Fruit fly (Drosophila melanogaster) whole organism, embryonic: ENCODE measurements around the gene CG7714.
A peak's percentile ranks its signal among the peaks of the same experiment; 100 is the strongest.

ENCODE experiments used
- Atf6 ChIP-seq: fragments of 200-800 bp; sonication (Bioruptor generic); IDR thresholded peaks from 2 replicates; pipeline ENCODE4 v1.3.6; 2022; ENCODE audit warnings: missing biosample characterization, missing genetic modification characterization
- B-H2 ChIP-seq: fragments of 200-800 bp; sonication (Bioruptor generic); optimal IDR thresholded peaks from 2 replicates; lab custom pipeline; 2018; ENCODE audit warnings: missing biosample characterization, mild to moderate bottlenecking, missing genetic modification characterization
- CG10147 ChIP-seq: fragments of 200-800 bp; sonication (Bioruptor generic); optimal IDR thresholded peaks from 2 replicates; lab custom pipeline; 2019; ENCODE audit warnings: missing biosample characterization, mild to moderate bottlenecking, missing genetic modification characterization, moderate library complexity
- CG11085 ChIP-seq: fragments of 200-800 bp; sonication (Bioruptor generic); IDR thresholded peaks from 2 replicates; pipeline ENCODE4 v1.3.6; 2022; ENCODE audit warnings: missing biosample characterization, missing genetic modification characterization
- CG11456 ChIP-seq: fragments of 200-800 bp; sonication (Bioruptor generic); IDR thresholded peaks from 3 replicates; pipeline ENCODE4 v1.3.6; 2022; ENCODE audit warnings: missing biosample characterization, missing genetic modification characterization
- CG17612 ChIP-seq: fragments of 200-800 bp; sonication (Bioruptor generic); IDR thresholded peaks from 2 replicates; pipeline ENCODE4 v1.3.6; 2022; ENCODE audit warnings: missing biosample characterization, missing genetic modification characterization
- CG17829 ChIP-seq: fragments of 200-800 bp; optimal IDR thresholded peaks from 2 replicates; lab custom pipeline; 2019; ENCODE audit warnings: missing biosample characterization, mild to moderate bottlenecking, missing genetic modification characterization, moderate library complexity
- CG17912 ChIP-seq: fragments of 200-800 bp; sonication (Bioruptor generic); optimal IDR thresholded peaks from 2 replicates; lab custom pipeline; 2018; ENCODE audit warnings: missing biosample characterization, mild to moderate bottlenecking, missing genetic modification characterization
- CG1792 ChIP-seq: fragments of 200-800 bp; sonication (Bioruptor generic); optimal IDR thresholded peaks from 2 replicates; lab custom pipeline; 2016; ENCODE audit warnings: missing biosample characterization, missing genetic modification characterization
- CG1832 ChIP-seq: fragments of 200-800 bp; sonication (Bioruptor generic); optimal IDR thresholded peaks from 2 replicates; lab custom pipeline; 2017; ENCODE audit warnings: missing biosample characterization, mild to moderate bottlenecking, missing genetic modification characterization, inconsistent platforms
- CG3847 ChIP-seq: fragments of 200-800 bp; sonication (Bioruptor generic); IDR thresholded peaks from 2 replicates; pipeline ENCODE4 v1.3.6; 2022; ENCODE audit warnings: missing biosample characterization, missing genetic modification characterization
- CG4328 ChIP-seq: fragments of 200-800 bp; sonication (Bioruptor generic); optimal IDR thresholded peaks from 3 replicates; lab custom pipeline; 2017; ENCODE audit warnings: missing biosample characterization, missing genetic modification reagents, missing genetic modification characterization
- CG4404 ChIP-seq: fragments of 200-800 bp; sonication (Bioruptor generic); IDR thresholded peaks from 2 replicates; pipeline ENCODE4 v1.3.6; 2022; ENCODE audit warnings: missing biosample characterization, missing genetic modification characterization
- CG7556 ChIP-seq: fragments of 200-800 bp; sonication (Bioruptor generic); optimal IDR thresholded peaks from 2 replicates; lab custom pipeline; 2017; ENCODE audit warnings: missing biosample characterization, mild to moderate bottlenecking, missing genetic modification characterization
- CG9609 ChIP-seq: fragments of 200-800 bp; sonication (Bioruptor generic); optimal IDR thresholded peaks from 3 replicates; lab custom pipeline; 2016; ENCODE audit warnings: missing biosample characterization, missing genetic modification characterization
- Fer3 ChIP-seq: fragments of 200-800 bp; sonication (Bioruptor generic); optimal IDR thresholded peaks from 2 replicates; lab custom pipeline; 2018; ENCODE audit warnings: missing biosample characterization, mild to moderate bottlenecking, missing genetic modification characterization, moderate library complexity
- Hand ChIP-seq: fragments of 200-800 bp; sonication (Bioruptor generic); optimal IDR thresholded peaks from 2 replicates; lab custom pipeline; 2017; ENCODE audit warnings: mild to moderate bottlenecking, missing biosample characterization, missing genetic modification reagents, missing genetic modification characterization
- Hr3 ChIP-seq: fragments of 200-800 bp; sonication (Bioruptor generic); optimal IDR thresholded peaks from 3 replicates; lab custom pipeline; 2016; ENCODE audit warnings: missing biosample characterization, missing genetic modification characterization
- Jarid2 ChIP-seq: fragments of 200-800 bp; sonication (Bioruptor generic); optimal IDR thresholded peaks from 3 replicates; lab custom pipeline; 2017; ENCODE audit warnings: mild to moderate bottlenecking, missing biosample characterization, missing genetic modification reagents, missing genetic modification characterization
- Mrtf ChIP-seq: fragments of 200-800 bp; sonication (Bioruptor generic); IDR thresholded peaks from 3 replicates; pipeline ENCODE4 v1.3.6; 2022; ENCODE audit warnings: missing biosample characterization, missing genetic modification characterization
- Myb ChIP-seq: fragments of 200-800 bp; sonication (Bioruptor generic); optimal IDR thresholded peaks from 2 replicates; lab custom pipeline; 2016; ENCODE audit warnings: missing biosample characterization, missing genetic modification characterization
- NC2β ChIP-seq: fragments of 200-800 bp; sonication (Bioruptor generic); optimal IDR thresholded peaks from 2 replicates; lab custom pipeline; 2016; ENCODE audit warnings: missing biosample characterization, missing genetic modification characterization
- Pdp1 ChIP-seq, 2 experiments: fragments of 200-800 bp; sonication (Bioruptor generic); optimal IDR thresholded peaks; 3 replicates each; lab custom pipeline; 2016; ENCODE audit warnings: missing biosample characterization in 2 of 2, missing genetic modification characterization in 2 of 2, mild to moderate bottlenecking in 1 of 2, moderate library complexity in 1 of 2
- Ravus ChIP-seq: fragments of 200-800 bp; sonication (Bioruptor generic); IDR thresholded peaks from 2 replicates; pipeline ENCODE4 v1.3.6; 2022; ENCODE audit warnings: missing biosample characterization, missing genetic modification characterization
- Sry-β ChIP-seq: fragments of 200-800 bp; sonication (Bioruptor generic); optimal IDR thresholded peaks from 2 replicates; lab custom pipeline; 2018; ENCODE audit warnings: missing biosample characterization, mild to moderate bottlenecking, missing genetic modification characterization, moderate library complexity
- ab ChIP-seq: fragments of 200-800 bp; sonication (Bioruptor generic); optimal IDR thresholded peaks from 2 replicates; lab custom pipeline; 2016; ENCODE audit warnings: missing biosample characterization, missing genetic modification characterization
- crc ChIP-seq: fragments of 200-800 bp; sonication (Bioruptor generic); optimal IDR thresholded peaks from 2 replicates; lab custom pipeline; 2016; ENCODE audit warnings: missing biosample characterization, missing genetic modification characterization
- crol ChIP-seq: fragments of 200-800 bp; sonication (Bioruptor generic); IDR thresholded peaks from 2 replicates; pipeline ENCODE4 v1.3.6; 2022; ENCODE audit warnings: missing biosample characterization, missing genetic modification characterization
- dmrt11E ChIP-seq: fragments of 200-800 bp; sonication (Bioruptor generic); optimal IDR thresholded peaks from 3 replicates; lab custom pipeline; 2018; ENCODE audit warnings: missing biosample characterization, mild to moderate bottlenecking, missing genetic modification characterization, moderate library complexity
- exex ChIP-seq: fragments of 200-800 bp; sonication (Bioruptor generic); optimal IDR thresholded peaks from 4 replicates; lab custom pipeline; 2018; ENCODE audit warnings: missing biosample characterization, mild to moderate bottlenecking, missing genetic modification characterization, moderate library complexity
- gfzf ChIP-seq: fragments of 200-800 bp; sonication (Bioruptor generic); optimal IDR thresholded peaks from 2 replicates; lab custom pipeline; 2016; ENCODE audit warnings: missing biosample characterization, mild to moderate bottlenecking, missing genetic modification characterization, moderate library complexity
- gt ChIP-seq: fragments of 200-800 bp; sonication (Bioruptor generic); IDR thresholded peaks from 2 replicates; pipeline ENCODE4 v1.3.6; 2022; ENCODE audit warnings: missing biosample characterization, missing genetic modification characterization
- nau ChIP-seq: fragments of 200-800 bp; sonication (Bioruptor generic); optimal IDR thresholded peaks from 3 replicates; lab custom pipeline; 2017; ENCODE audit warnings: missing biosample characterization, mild to moderate bottlenecking, missing genetic modification characterization, missing genetic modification reagents
- nom ChIP-seq: fragments of 200-800 bp; sonication (Bioruptor generic); optimal IDR thresholded peaks from 2 replicates; lab custom pipeline; 2017; ENCODE audit warnings: missing biosample characterization, missing genetic modification characterization, mild to moderate bottlenecking, moderate library complexity, missing genetic modification reagents
- onecut ChIP-seq: fragments of 200-800 bp; sonication (Bioruptor generic); IDR thresholded peaks from 2 replicates; pipeline ENCODE4 v1.3.6; 2022; ENCODE audit warnings: missing biosample characterization, missing genetic modification characterization
- pfk ChIP-seq: fragments of 200-800 bp; sonication (Bioruptor generic); optimal IDR thresholded peaks from 2 replicates; lab custom pipeline; 2018; ENCODE audit warnings: missing biosample characterization, mild to moderate bottlenecking, missing genetic modification characterization, moderate library complexity
- ranshi ChIP-seq: fragments of 200-800 bp; sonication (Bioruptor generic); IDR thresholded peaks from 2 replicates; pipeline ENCODE4 v1.3.6; 2022; ENCODE audit warnings: missing biosample characterization, missing genetic modification characterization
- rib ChIP-seq: fragments of 200-800 bp; sonication (Bioruptor generic); IDR thresholded peaks from 2 replicates; pipeline ENCODE4 v1.3.6; 2022; ENCODE audit warnings: missing biosample characterization, missing genetic modification characterization
- ro ChIP-seq: fragments of 200-800 bp; sonication (Bioruptor generic); IDR thresholded peaks from 2 replicates; pipeline ENCODE4 v1.3.6; 2022; ENCODE audit warnings: missing biosample characterization, missing genetic modification characterization
- row ChIP-seq: fragments of 200-800 bp; sonication (Bioruptor generic); IDR thresholded peaks from 3 replicates; pipeline ENCODE4 v1.3.6; 2022; ENCODE audit warnings: missing biosample characterization, missing genetic modification characterization
- run ChIP-seq: fragments of 200-800 bp; sonication (Bioruptor generic); optimal IDR thresholded peaks from 3 replicates; lab custom pipeline; 2018; ENCODE audit warnings: missing biosample characterization, mild to moderate bottlenecking, missing genetic modification characterization
- sima ChIP-seq: fragments of 200-800 bp; sonication (Bioruptor generic); optimal IDR thresholded peaks from 2 replicates; lab custom pipeline; 2016; ENCODE audit warnings: missing biosample characterization, missing genetic modification characterization
- sr ChIP-seq: fragments of 200-800 bp; sonication (Bioruptor generic); IDR thresholded peaks from 3 replicates; pipeline ENCODE4 v1.3.6; 2022; ENCODE audit warnings: missing biosample characterization, missing genetic modification characterization
- stc ChIP-seq: fragments of 200-800 bp; sonication (Bioruptor generic); IDR thresholded peaks from 2 replicates; pipeline ENCODE4 v1.3.6; 2022; ENCODE audit warnings: missing biosample characterization, missing genetic modification characterization
- stwl ChIP-seq: fragments of 200-800 bp; sonication (Bioruptor generic); optimal IDR thresholded peaks from 3 replicates; lab custom pipeline; 2018; ENCODE audit warnings: missing biosample characterization, mild to moderate bottlenecking, missing genetic modification characterization, moderate library complexity
- tap ChIP-seq: fragments of 200-800 bp; optimal IDR thresholded peaks from 3 replicates; lab custom pipeline; 2019; ENCODE audit warnings: missing biosample characterization, mild to moderate bottlenecking, missing genetic modification characterization, moderate library complexity
- tx ChIP-seq: fragments of 200-800 bp; sonication (Bioruptor generic); optimal IDR thresholded peaks from 2 replicates; lab custom pipeline; 2016; ENCODE audit warnings: missing biosample characterization, missing genetic modification characterization
- unc-4 ChIP-seq: fragments of 200-800 bp; sonication (Bioruptor generic); IDR thresholded peaks from 2 replicates; pipeline ENCODE4 v1.3.6; 2022; ENCODE audit warnings: missing biosample characterization, missing genetic modification characterization; ENCODE audit not compliant: partially characterized antibody
- vfl ChIP-seq: fragments of 200-800 bp; sonication (Bioruptor generic); optimal IDR thresholded peaks from 2 replicates; lab custom pipeline; 2016; ENCODE audit warnings: missing biosample characterization, missing genetic modification characterization

Gene CG7714

DNA sequence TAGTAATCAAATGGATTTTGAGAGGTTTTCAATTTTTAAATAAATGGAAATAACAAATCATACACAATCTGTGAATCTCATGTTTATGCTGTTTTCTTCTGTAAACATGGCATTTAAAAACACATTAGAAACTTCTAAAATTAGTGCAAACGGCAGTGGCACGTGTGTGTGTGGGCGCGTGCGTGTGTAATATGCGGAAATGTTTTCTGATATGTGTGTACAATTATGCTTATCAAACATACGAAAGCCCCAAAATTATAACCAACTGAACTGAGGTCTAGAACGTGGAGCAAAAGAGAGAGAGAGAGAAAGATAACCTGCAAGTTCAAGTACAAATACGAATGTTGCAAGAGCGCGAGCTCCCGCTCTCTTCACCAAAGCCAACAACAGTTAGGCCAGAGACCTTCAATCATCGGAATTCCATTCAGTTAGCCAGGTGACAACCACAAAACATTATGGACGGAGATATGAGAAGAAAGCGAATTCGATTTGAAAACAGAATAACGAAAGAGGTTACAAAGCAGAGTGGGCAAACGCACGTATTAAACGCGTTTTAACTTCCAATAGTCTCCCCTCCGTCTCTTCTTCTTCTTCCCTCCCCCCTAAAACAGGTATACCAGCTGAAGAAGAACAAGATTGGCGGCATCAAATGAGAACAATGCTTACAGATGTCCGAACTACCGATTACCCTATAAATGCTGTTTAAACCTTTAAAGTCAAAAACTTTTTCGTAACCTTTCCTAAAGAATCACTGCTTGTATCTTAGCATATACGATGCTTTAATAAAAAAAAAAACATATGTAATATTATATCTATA lies 15.0 kb upstream of the CG7714 start (continued):
- TF ChIP-seq Pdp1 (GFP tag; optimal IDR thresholded peaks at IDR 0.05; lab: Kevin White, UChicago) (peak; percentile 64 to 89), gfzf (GFP tag; lab: Kevin White, UChicago) (no peak), CG1832 (GFP tag; lab: Kevin White, UChicago) (no peak), CG1792 (GFP tag; lab: Kevin White, UChicago) (peak; percentile 84), onecut (GFP tag; lab: Robert Waterston, UW) (peak; percentile 91), CG17912 (peak; percentile 66), run (tag; lab: Kevin White, UChicago) (peak; percentile 80), ro (GFP tag; lab: Robert Waterston, UW) (peak; percentile 91), ab (GFP tag; lab: Kevin White, UChicago) (peak; percentile 25), Myb (GFP tag; lab: Kevin White, UChicago) (peak; percentile 44), sr (GFP tag; lab: Robert Waterston, UW) (peak; percentile 82), Jarid2 (GFP tag; lab: Kevin White, UChicago) (peak; percentile 83), nau (GFP tag; lab: Kevin White, UChicago) (peak; percentile 94), gt (GFP tag; lab: Robert Waterston, UW) (peak; percentile 85), CG17829 (peak; percentile 96), sima (GFP tag; lab: Kevin White, UChicago) (no peak), tx (GFP tag; lab: Kevin White, UChicago) (peak; percentile 79), ranshi (peak; percentile 97), CG10147 (GFP tag; lab: Kevin White, UChicago) (peak; percentile 96), B-H2 (GFP tag; lab: Kevin White, UChicago) (peak; percentile 75), Hand (GFP tag; lab: Kevin White, UChicago) (peak; percentile 90), dmrt11E (peak; percentile 88), Ravus (GFP tag; lab: Robert Waterston, UW) (peak; percentile 87), stwl (tag; lab: Kevin White, UChicago) (peak; percentile 37), pfk (peak; percentile 15), tap (tag; lab: Kevin White, UChicago) (peak; percentile 96), crol (GFP tag; lab: Robert Waterston, UW) (peak; percentile 87), NC2β (GFP tag; lab: Kevin White, UChicago) (peak; percentile 77), nom (GFP tag; lab: Kevin White, UChicago) (peak; percentile 72), CG4404 (peak; percentile 86), Fer3 (tag; lab: Kevin White, UChicago) (peak; percentile 98), CG11085 (GFP tag; lab: Robert Waterston, UW) (peak; percentile 94), row (GFP tag; lab: Robert Waterston, UW) (peak; percentile 98), rib (GFP tag; lab: Robert Waterston, UW) (peak; percentile 97), Sry-β (peak; percentile 62), CG11456 (GFP tag; lab: Robert Waterston, UW) (peak; percentile 98), Hr3 (GFP tag; lab: Kevin White, UChicago) (peak; percentile 95), Mrtf (GFP tag; lab: Robert Waterston, UW) (peak; percentile 95), CG4328 (GFP tag; lab: Kevin White, UChicago) (peak; percentile 71), vfl (GFP tag; lab: Kevin White, UChicago) (peak; percentile 85), CG3847 (GFP tag; lab: Robert Waterston, UW) (peak; percentile 97), unc-4 (GFP tag; lab: Robert Waterston, UW) (no peak), CG17612 (GFP tag; lab: Robert Waterston, UW) (peak; percentile 93), crc (GFP tag; lab: Kevin White, UChicago) (peak; percentile 69), Atf6 (GFP tag; lab: Robert Waterston, UW) (peak; percentile 98), stc (GFP tag; lab: Robert Waterston, UW) (peak; percentile 94), CG9609 (GFP tag; lab: Kevin White, UChicago) (peak; percentile 64), exex (tag; lab: Kevin White, UChicago) (peak; percentile 81), CG7556 (GFP tag; lab: Kevin White, UChicago) (peak; percentile 94)
